Worm (Caenorhabditis elegans) whole organism, L2 larva: ENCODE data around the gene T05C1.2.

Source experiments
- R02D3.7 ChIP-seq: fragments of 150-350 bp; optimal IDR thresholded peaks from 2 replicates; lab custom pipeline; 2014; ENCODE audit warnings: missing biosample characterization, missing genetic modification characterization
- dmd-4 ChIP-seq: sonication (generic microtip); optimal IDR thresholded peaks from 2 replicates; lab custom pipeline; 2017; ENCODE audit warnings: missing biosample characterization, missing genetic modification characterization
- skn-1 ChIP-seq: sonication (generic microtip); optimal IDR thresholded peaks from 2 replicates; lab custom pipeline; 2017; ENCODE audit warnings: missing biosample characterization, missing genetic modification characterization
- sma-9 ChIP-seq, 2 experiments: fragments of 150-350 bp in 1 of 2; sonication (generic microtip) in 1 of 2; optimal IDR thresholded peaks; 2 replicates each; lab custom pipeline; 2014 to 2016; ENCODE audit warnings: missing genetic modification characterization in 2 of 2, mild to moderate bottlenecking in 1 of 2, missing biosample characterization in 1 of 2, missing compliant biosample characterization in 1 of 2, missing genetic modification reagents in 1 of 2, moderate library complexity in 1 of 2

DNA sequence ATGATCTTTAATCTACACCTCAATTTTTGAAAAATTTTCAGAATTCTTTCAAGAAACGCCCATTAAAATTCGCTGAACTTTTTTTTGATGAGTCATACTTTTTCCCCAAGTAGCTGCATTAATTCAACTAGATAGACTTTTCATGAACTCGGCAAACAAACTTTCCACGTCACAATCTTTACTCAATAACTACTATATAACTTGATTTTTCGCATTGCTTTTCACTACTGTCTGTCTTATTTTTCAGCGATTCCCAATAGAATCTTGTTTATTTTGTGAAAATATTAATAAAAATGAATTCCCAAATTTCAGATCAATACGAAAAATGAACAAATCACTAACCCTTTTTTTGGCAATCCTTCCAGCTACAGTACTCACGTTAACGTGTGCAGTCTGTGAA lies 3.6 kb downstream of the T05C1.2 start, which contains the start of gene T05C1.1:
- TF ChIP-seq sma-9 (GFP tag; optimal IDR thresholded peaks at IDR 0.05; lab: Kevin White, UChicago) (no peak), sma-9 (tag; optimal IDR thresholded peaks at IDR 0.05; lab: Kevin White, UChicago) (no peak), skn-1 (tag; lab: Kevin White, UChicago) (no peak), dmd-4 (tag; lab: Kevin White, UChicago) (no peak), R02D3.7 (tag; lab: Kevin White, UChicago) (no peak)
